Fruit fly (Drosophila melanogaster) whole organism, embryonic: ENCODE data around the gene CG32813.
A peak's percentile ranks its signal among the peaks of the same experiment; 100 is the strongest.

Experiments used
- Atf3 ChIP-seq: fragments of 200-800 bp; sonication (Bioruptor generic); optimal IDR thresholded peaks from 3 replicates; lab custom pipeline; 2016; ENCODE audit warnings: missing biosample characterization, missing genetic modification characterization
- CG10565 ChIP-seq: fragments of 200-800 bp; sonication (Bioruptor generic); optimal IDR thresholded peaks from 3 replicates; lab custom pipeline; 2016; ENCODE audit warnings: missing biosample characterization, mild to moderate bottlenecking, missing genetic modification characterization
- CG10654 ChIP-seq: fragments of 200-800 bp; sonication (Bioruptor generic); optimal IDR thresholded peaks from 2 replicates; lab custom pipeline; 2016; ENCODE audit warnings: missing biosample characterization, missing genetic modification characterization
- CG11398 ChIP-seq: fragments of 200-800 bp; sonication (Bioruptor generic); optimal IDR thresholded peaks from 2 replicates; lab custom pipeline; 2016; ENCODE audit warnings: missing biosample characterization, missing genetic modification characterization
- CG13424 ChIP-seq: fragments of 200-800 bp; sonication (Bioruptor generic); optimal IDR thresholded peaks from 2 replicates; lab custom pipeline; 2019; ENCODE audit warnings: missing biosample characterization, mild to moderate bottlenecking, missing genetic modification characterization, moderate library complexity
- CG13624 ChIP-seq: fragments of 200-800 bp; sonication (Bioruptor generic); optimal IDR thresholded peaks from 2 replicates; lab custom pipeline; 2016; ENCODE audit warnings: missing biosample characterization, missing genetic modification characterization
- CG13894 ChIP-seq: fragments of 200-800 bp; sonication (Bioruptor generic); optimal IDR thresholded peaks from 3 replicates; lab custom pipeline; 2018; ENCODE audit warnings: missing biosample characterization, mild to moderate bottlenecking, missing genetic modification characterization, moderate library complexity
- CG17359 ChIP-seq: fragments of 200-800 bp; sonication (Bioruptor generic); optimal IDR thresholded peaks from 3 replicates; lab custom pipeline; 2018; ENCODE audit warnings: missing biosample characterization, mild to moderate bottlenecking, missing genetic modification characterization, moderate library complexity
- CG18764 ChIP-seq: fragments of 200-800 bp; sonication (Bioruptor generic); optimal IDR thresholded peaks from 3 replicates; lab custom pipeline; 2016; ENCODE audit warnings: missing biosample characterization, missing genetic modification characterization
- CG30020 ChIP-seq: fragments of 200-800 bp; optimal IDR thresholded peaks from 2 replicates; lab custom pipeline; 2019; ENCODE audit warnings: missing biosample characterization, mild to moderate bottlenecking, missing genetic modification characterization, moderate library complexity
- CG31441 ChIP-seq: fragments of 200-800 bp; sonication (Bioruptor generic); IDR thresholded peaks from 2 replicates; pipeline ENCODE4 v1.3.6; 2022; ENCODE audit warnings: missing biosample characterization, missing genetic modification characterization
- CG4854 ChIP-seq: fragments of 200-800 bp; sonication (Bioruptor generic); optimal IDR thresholded peaks from 2 replicates; lab custom pipeline; 2016; ENCODE audit warnings: missing biosample characterization, missing genetic modification characterization, inconsistent platforms
- CG6175 ChIP-seq: fragments of 200-800 bp; sonication (Bioruptor generic); IDR thresholded peaks from 3 replicates; pipeline ENCODE4 v1.3.6; 2022; ENCODE audit warnings: missing biosample characterization, missing genetic modification characterization
- CG6813 ChIP-seq: fragments of 200-800 bp; sonication (Bioruptor generic); optimal IDR thresholded peaks from 2 replicates; lab custom pipeline; 2017; ENCODE audit warnings: missing biosample characterization, missing genetic modification characterization, mild to moderate bottlenecking, moderate library complexity, missing genetic modification reagents
- CG7745 ChIP-seq: fragments of 200-800 bp; sonication (Bioruptor generic); optimal IDR thresholded peaks from 2 replicates; lab custom pipeline; 2018; ENCODE audit warnings: missing biosample characterization, mild to moderate bottlenecking, missing genetic modification characterization, moderate library complexity
- CG8290 ChIP-seq, 3 experiments: fragments of 200-800 bp; sonication (Bioruptor generic); optimal IDR thresholded peaks; 2 replicates each; lab custom pipeline; 2016 to 2019; ENCODE audit warnings: missing biosample characterization in 3 of 3, missing genetic modification characterization in 3 of 3, mild to moderate bottlenecking in 2 of 3, moderate library complexity in 1 of 3
- CG8359 ChIP-seq: fragments of 200-800 bp; sonication (Bioruptor generic); optimal IDR thresholded peaks from 2 replicates; lab custom pipeline; 2017; ENCODE audit warnings: missing biosample characterization, mild to moderate bottlenecking, missing genetic modification characterization, borderline replicate concordance
- CG9609 ChIP-seq: fragments of 200-800 bp; sonication (Bioruptor generic); optimal IDR thresholded peaks from 3 replicates; lab custom pipeline; 2016; ENCODE audit warnings: missing biosample characterization, missing genetic modification characterization
- D19A ChIP-seq: fragments of 200-800 bp; optimal IDR thresholded peaks from 3 replicates; lab custom pipeline; 2019; ENCODE audit warnings: missing biosample characterization, mild to moderate bottlenecking, missing genetic modification characterization, moderate library complexity
- Dad ChIP-seq: fragments of 200-800 bp; sonication (Bioruptor generic); optimal IDR thresholded peaks from 3 replicates; lab custom pipeline; 2016; ENCODE audit warnings: missing biosample characterization, missing genetic modification characterization
- Dfd ChIP-seq, 2 experiments: fragments of >200 bp; optimal IDR thresholded peaks; 2 replicates each; lab custom pipeline; 2017; ENCODE audit warnings: missing biosample characterization in 2 of 2, missing genetic modification characterization in 2 of 2
- Kr ChIP-seq: fragments of 200-800 bp; sonication (Bioruptor generic); optimal IDR thresholded peaks from 2 replicates; lab custom pipeline; 2017; ENCODE audit warnings: missing biosample characterization, mild to moderate bottlenecking, missing genetic modification characterization
- MESR4 ChIP-seq: fragments of 200-800 bp; sonication (Bioruptor generic); optimal IDR thresholded peaks from 2 replicates; lab custom pipeline; 2018; ENCODE audit warnings: missing biosample characterization, mild to moderate bottlenecking, missing genetic modification characterization, moderate library complexity
- Nf-YA ChIP-seq: fragments of 200-800 bp; sonication (Bioruptor generic); IDR thresholded peaks from 2 replicates; pipeline ENCODE4 v1.3.6; 2022; ENCODE audit warnings: missing biosample characterization, missing genetic modification characterization
- Rfx ChIP-seq: fragments of 200-800 bp; sonication (Bioruptor generic); IDR thresholded peaks from 2 replicates; pipeline ENCODE4 v1.3.6; 2022; ENCODE audit warnings: missing biosample characterization, missing genetic modification characterization
- Usf ChIP-seq: fragments of 200-800 bp; sonication (Bioruptor generic); optimal IDR thresholded peaks from 2 replicates; lab custom pipeline; 2017; ENCODE audit warnings: missing genotype, missing biosample characterization, missing genetic modification characterization
- YL-1 ChIP-seq: fragments of 200-800 bp; sonication (Bioruptor generic); optimal IDR thresholded peaks from 3 replicates; lab custom pipeline; 2017; ENCODE audit warnings: missing biosample characterization, mild to moderate bottlenecking, missing genetic modification characterization
- ab ChIP-seq: fragments of 200-800 bp; sonication (Bioruptor generic); optimal IDR thresholded peaks from 2 replicates; lab custom pipeline; 2016; ENCODE audit warnings: missing biosample characterization, missing genetic modification characterization
- ase ChIP-seq: fragments of 200-800 bp; sonication (Bioruptor generic); IDR thresholded peaks from 3 replicates; pipeline ENCODE4 v1.3.6; 2022; ENCODE audit warnings: missing biosample characterization, missing genetic modification characterization
- ato ChIP-seq: fragments of 200-800 bp; sonication (Bioruptor generic); IDR thresholded peaks from 2 replicates; pipeline ENCODE4 v1.3.6; 2022; ENCODE audit warnings: missing biosample characterization, missing genetic modification characterization; ENCODE audit not compliant: partially characterized antibody
- bab2 ChIP-seq: fragments of 200-800 bp; sonication (Bioruptor generic); optimal IDR thresholded peaks from 2 replicates; lab custom pipeline; 2016; ENCODE audit warnings: missing biosample characterization, missing genetic modification characterization
- chinmo ChIP-seq: fragments of 200-800 bp; sonication (Bioruptor generic); IDR thresholded peaks from 4 replicates; pipeline ENCODE4 v1.3.6; 2022; ENCODE audit warnings: missing biosample characterization, missing genetic modification characterization; ENCODE audit not compliant: partially characterized antibody
- da ChIP-seq: fragments of 200-800 bp; sonication (Bioruptor generic); optimal IDR thresholded peaks from 2 replicates; lab custom pipeline; 2016; ENCODE audit warnings: missing biosample characterization, missing genetic modification characterization
- dimm ChIP-seq: fragments of 200-800 bp; sonication (Bioruptor generic); IDR thresholded peaks from 2 replicates; pipeline ENCODE4 v1.3.6; 2022; ENCODE audit warnings: missing biosample characterization, missing genetic modification characterization
- dm ChIP-seq: fragments of 200-800 bp; sonication (Bioruptor generic); optimal IDR thresholded peaks from 3 replicates; lab custom pipeline; 2016; ENCODE audit warnings: missing biosample characterization, missing genetic modification characterization
- ems ChIP-seq: fragments of 200-800 bp; sonication (Bioruptor generic); optimal IDR thresholded peaks from 3 replicates; lab custom pipeline; 2016; ENCODE audit warnings: missing biosample characterization, missing genetic modification characterization
- ewg ChIP-seq: fragments of 200-800 bp; sonication (Bioruptor generic); optimal IDR thresholded peaks from 3 replicates; lab custom pipeline; 2017; ENCODE audit warnings: mild to moderate bottlenecking, missing biosample characterization, missing genetic modification reagents, missing genetic modification characterization
- eyg ChIP-seq: fragments of 200-800 bp; sonication (Bioruptor generic); optimal IDR thresholded peaks from 3 replicates; lab custom pipeline; 2016; ENCODE audit warnings: missing biosample characterization, missing genetic modification characterization
- gcm2 ChIP-seq: fragments of 200-800 bp; sonication (Bioruptor generic); optimal IDR thresholded peaks from 2 replicates; lab custom pipeline; 2016; ENCODE audit warnings: missing biosample characterization, missing genetic modification characterization
- grn ChIP-seq: fragments of 200-800 bp; sonication (Bioruptor generic); optimal IDR thresholded peaks from 3 replicates; lab custom pipeline; 2017; ENCODE audit warnings: missing biosample characterization, missing genetic modification characterization
- gsb-n ChIP-seq: fragments of 200-800 bp; sonication (Bioruptor generic); optimal IDR thresholded peaks from 3 replicates; lab custom pipeline; 2018; ENCODE audit warnings: missing biosample characterization, mild to moderate bottlenecking, missing genetic modification characterization
- lov ChIP-seq, 2 experiments: fragments of 200-800 bp in 1 of 2; fragments of >200 bp in 1 of 2; sonication (Bioruptor generic) in 1 of 2; IDR thresholded peaks in 1 of 2; optimal IDR thresholded peaks in 1 of 2; 2 replicates in 1 of 2; 3 replicates in 1 of 2; pipeline versions ENCODE4 v1.3.6 to Lab custom; 2017 to 2022; ENCODE audit warnings: missing biosample characterization in 1 of 2, missing genetic modification characterization in 1 of 2
- otp ChIP-seq: fragments of 200-800 bp; sonication (Bioruptor generic); IDR thresholded peaks from 3 replicates; pipeline ENCODE4, ENCODE4 v1.3.6; 2022; ENCODE audit warnings: missing biosample characterization, missing genetic modification characterization
- pros ChIP-seq: fragments of 200-800 bp; sonication (Bioruptor generic); optimal IDR thresholded peaks from 3 replicates; lab custom pipeline; 2019; ENCODE audit warnings: missing biosample characterization, mild to moderate bottlenecking, missing genetic modification characterization, moderate library complexity
- pum ChIP-seq: fragments of 200-800 bp; sonication (Bioruptor generic); optimal IDR thresholded peaks from 2 replicates; lab custom pipeline; 2016; ENCODE audit warnings: missing biosample characterization, missing genetic modification characterization
- seq ChIP-seq: fragments of 200-800 bp; sonication (Bioruptor generic); IDR thresholded peaks from 2 replicates; pipeline ENCODE4 v1.3.6; 2022; ENCODE audit warnings: missing biosample characterization, missing genetic modification characterization
- tup ChIP-seq: fragments of 200-800 bp; sonication (Bioruptor generic); optimal IDR thresholded peaks from 2 replicates; lab custom pipeline; 2016; ENCODE audit warnings: missing biosample characterization, mild to moderate bottlenecking, missing genetic modification characterization, moderate library complexity
- unc-4 ChIP-seq: fragments of 200-800 bp; sonication (Bioruptor generic); IDR thresholded peaks from 2 replicates; pipeline ENCODE4 v1.3.6; 2022; ENCODE audit warnings: missing biosample characterization, missing genetic modification characterization; ENCODE audit not compliant: partially characterized antibody
- wor ChIP-seq: fragments of 200-800 bp; sonication (Bioruptor generic); IDR thresholded peaks from 2 replicates; pipeline ENCODE4 v1.3.6; 2022; ENCODE audit warnings: missing biosample characterization, missing genetic modification characterization
- yki ChIP-seq: fragments of >200 bp; optimal IDR thresholded peaks from 3 replicates; lab custom pipeline; 2018

CG32813 gene

dm6 chrX:1411225-1411932, 30.7 kb downstream of the CG32813 start:
- TF ChIP-seq ase (GFP tag; lab: Robert Waterston, UW) (no peak), otp (no peak), yki (lab: Kevin White, UChicago) (no peak), CG11398 (GFP tag; lab: Kevin White, UChicago) (no peak), wor (GFP tag; lab: Robert Waterston, UW) (no peak), Kr (GFP tag; lab: Kevin White, UChicago) (no peak), CG30020 (tag; lab: Kevin White, UChicago) (no peak), CG13624 (GFP tag; lab: Kevin White, UChicago) (no peak), tup (no peak), pum (GFP tag; lab: Kevin White, UChicago) (no peak), ato (GFP tag; lab: Robert Waterston, UW) (no peak), CG6813 (GFP tag; lab: Kevin White, UChicago) (no peak), MESR4 (no peak), gcm2 (GFP tag; lab: Kevin White, UChicago) (no peak), CG7745 (no peak), CG6175 (GFP tag; lab: Robert Waterston, UW) (no peak), Dfd (GFP tag; optimal IDR thresholded peaks at IDR 0.05; lab: Kevin White, UChicago) (no peak), dm (GFP tag; lab: Kevin White, UChicago) (no peak), dimm (GFP tag; lab: Robert Waterston, UW) (no peak), ems (GFP tag; lab: Kevin White, UChicago) (no peak), Nf-YA (GFP tag; lab: Robert Waterston, UW) (no peak), CG13424 (tag; lab: Kevin White, UChicago) (no peak), lov (optimal IDR thresholded peaks at IDR 0.05; lab: Kevin White, UChicago) (no peak), lov (GFP tag; IDR thresholded peaks at IDR 0.05; lab: Robert Waterston, UW) (no peak), da (GFP tag; lab: Kevin White, UChicago) (no peak), CG8359 (GFP tag; lab: Kevin White, UChicago) (no peak), pros (GFP tag; lab: Kevin White, UChicago) (no peak), chinmo (0 out of 4 replicates have a peak, but pooled peaks have one; percentile 23), CG13894 (peak; percentile 63), ab (GFP tag; lab: Kevin White, UChicago) (no peak), CG9609 (no peak), CG10565 (GFP tag; lab: Kevin White, UChicago) (no peak), CG17359 (tag; lab: Kevin White, UChicago) (no peak), CG18764 (GFP tag; lab: Kevin White, UChicago) (no peak), seq (GFP tag; lab: Robert Waterston, UW) (no peak), CG4854 (GFP tag; lab: Kevin White, UChicago) (no peak), Usf (GFP tag; lab: Kevin White, UChicago) (no peak), gsb-n (tag; lab: Kevin White, UChicago) (no peak), eyg (GFP tag; lab: Kevin White, UChicago) (no peak), Rfx (GFP tag; lab: Robert Waterston, UW) (no peak), CG31441 (GFP tag; lab: Robert Waterston, UW) (no peak), bab2 (GFP tag; lab: Kevin White, UChicago) (no peak), grn (GFP tag; lab: Kevin White, UChicago) (no peak), CG10654 (no peak), Atf3 (GFP tag; lab: Kevin White, UChicago) (no peak), ewg (GFP tag; lab: Kevin White, UChicago) (peak; percentile 26), D19A (tag; lab: Kevin White, UChicago) (peak; percentile 90), Dad (GFP tag; lab: Kevin White, UChicago) (no peak), CG8290 (GFP tag; optimal IDR thresholded peaks at IDR 0.05; lab: Kevin White, UChicago) (no peak), CG8290 (tag; optimal IDR thresholded peaks at IDR 0.05; lab: Kevin White, UChicago) (peak in 1 of 2 experiments; percentile 56), YL-1 (GFP tag; lab: Kevin White, UChicago) (no peak), unc-4 (GFP tag; lab: Robert Waterston, UW) (no peak)
